Fruit fly (Drosophila melanogaster) whole organism, wandering third instar larva: ENCODE measurements around the gene Bug22.

Source experiments
- Dfd ChIP-seq: fragments of >200 bp; optimal IDR thresholded peaks from 2 replicates; lab custom pipeline; 2017; ENCODE audit warnings: missing biosample characterization, missing genetic modification characterization
- Hr78 ChIP-seq: fragments of >200 bp; optimal IDR thresholded peaks from 2 replicates; lab custom pipeline; 2017; ENCODE audit warnings: missing biosample characterization, missing genetic modification characterization
- Myc ChIP-seq: fragments of >200 bp; optimal IDR thresholded peaks from 2 replicates; lab custom pipeline; 2017
- Sp1 ChIP-seq: fragments of 200-800 bp; sonication (Bioruptor generic); optimal IDR thresholded peaks from 3 replicates; lab custom pipeline; 2019; ENCODE audit warnings: missing biosample characterization, mild to moderate bottlenecking, missing genetic modification characterization, moderate library complexity
- lola ChIP-seq: fragments of >200 bp; optimal IDR thresholded peaks from 2 replicates; lab custom pipeline; 2017; ENCODE audit warnings: missing biosample characterization, missing genetic modification characterization
- pan ChIP-seq: fragments of >200 bp; optimal IDR thresholded peaks from 2 replicates; lab custom pipeline; 2017
- sv ChIP-seq: fragments of 200-800 bp; sonication (Bioruptor generic); optimal IDR thresholded peaks from 3 replicates; lab custom pipeline; 2016; ENCODE audit warnings: missing biosample characterization, missing genetic modification characterization

DNA sequence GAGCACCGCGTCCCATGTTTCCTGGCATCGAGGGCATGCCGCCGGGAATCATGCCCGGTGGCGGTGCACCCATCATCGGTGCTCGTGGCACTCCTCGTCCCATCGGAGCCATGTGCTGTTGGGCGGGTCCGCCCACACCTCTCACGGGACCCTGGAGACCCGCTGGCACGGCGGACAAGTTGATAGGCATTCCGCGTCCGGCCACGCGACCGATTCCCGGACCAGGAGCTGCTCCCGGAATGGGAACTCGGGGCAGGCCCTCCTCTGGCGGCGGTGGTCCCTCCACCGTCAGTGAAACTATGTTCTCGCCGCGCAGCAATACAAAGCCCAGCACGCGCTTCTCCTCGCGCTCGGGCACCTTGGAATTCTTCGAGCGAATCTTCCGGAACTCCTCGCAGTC lies 5.1 kb downstream of the Bug22 start:
- no peak for TF ChIP-seq Myc (lab: Kevin White, UChicago)
- no peak for TF ChIP-seq pan (lab: Kevin White, UChicago)
- TF ChIP-seq sv (GFP tag; lab: Kevin White, UChicago): no peak
- TF ChIP-seq Dfd (GFP tag; lab: Kevin White, UChicago): no peak
- TF ChIP-seq Hr78: no peak
- TF ChIP-seq lola: no peak
- TF ChIP-seq Sp1: no peak
